Worm (Caenorhabditis elegans) whole organism, late embryonic: ENCODE measurements around the gene K08E7.8.

Experiments
- Y22D7AL.16 ChIP-seq: sonication (generic microtip); optimal IDR thresholded peaks from 2 replicates; lab custom pipeline; 2016; ENCODE audit warnings: missing genetic modification characterization, missing compliant biosample characterization
- ceh-48 ChIP-seq: sonication (generic microtip); optimal IDR thresholded peaks from 2 replicates; lab custom pipeline; 2016; ENCODE audit warnings: missing genetic modification characterization, inconsistent platforms, missing compliant biosample characterization
- ets-4 ChIP-seq: sonication (generic microtip); optimal IDR thresholded peaks from 2 replicates; lab custom pipeline; 2016; ENCODE audit warnings: missing genetic modification characterization, missing compliant biosample characterization
- fkh-10 ChIP-seq: fragments of 150-350 bp; optimal IDR thresholded peaks from 2 replicates; lab custom pipeline; 2014; ENCODE audit warnings: missing biosample characterization, missing genetic modification reagents, missing genetic modification characterization
- odd-2 ChIP-seq: sonication (generic microtip); optimal IDR thresholded peaks from 2 replicates; lab custom pipeline; 2017; ENCODE audit warnings: antibody characterized with exemption, mild to moderate bottlenecking, missing genetic modification characterization, missing compliant biosample characterization
- pat-9 ChIP-seq: fragments of 200-800 bp; sonication (Bioruptor generic); optimal IDR thresholded peaks from 2 replicates; lab custom pipeline; 2018; ENCODE audit warnings: mild to moderate bottlenecking, missing genetic modification characterization, moderate library complexity, missing compliant biosample characterization

ce11 chrIV:12617934-12618333 is 32.1 kb upstream of the K08E7.8 start:
- TF ChIP-seq ets-4 (tag; lab: Kevin White, UChicago), result no peak
- TF ChIP-seq ceh-48 (tag; lab: Kevin White, UChicago), result no peak
- no peak for TF ChIP-seq fkh-10
- no peak for TF ChIP-seq Y22D7AL.16 (tag; lab: Kevin White, UChicago)
- TF ChIP-seq odd-2, result no peak
- no peak for TF ChIP-seq pat-9
